Worm (Caenorhabditis elegans) whole organism, mixed stage, embryonic: ENCODE data around the gene otpl-8.

Experiments used
- M03D4.4 ChIP-seq: sonication (generic microtip); optimal IDR thresholded peaks from 2 replicates; lab custom pipeline; 2017; ENCODE audit warnings: mild to moderate bottlenecking, missing genetic modification characterization, missing compliant biosample characterization
- bed-3 ChIP-seq: fragments of 200-800 bp; sonication (Bioruptor generic); optimal IDR thresholded peaks from 3 replicates; lab custom pipeline; 2018; ENCODE audit warnings: mild to moderate bottlenecking, missing genetic modification characterization, moderate library complexity, missing compliant biosample characterization
- blmp-1 ChIP-seq: fragments of 150-350 bp; optimal IDR thresholded peaks from 2 replicates; lab custom pipeline; 2014; ENCODE audit warnings: missing biosample characterization, missing genetic modification characterization
- ceh-39 ChIP-seq: fragments of 150-350 bp; optimal IDR thresholded peaks from 2 replicates; lab custom pipeline; 2014; ENCODE audit warnings: missing biosample characterization, missing genetic modification characterization
- ceh-43 ChIP-seq: fragments of 200-800 bp; sonication (Bioruptor generic); optimal IDR thresholded peaks from 2 replicates; lab custom pipeline; 2018; ENCODE audit warnings: mild to moderate bottlenecking, missing genetic modification characterization, moderate library complexity, missing compliant biosample characterization
- ces-1 ChIP-seq: fragments of 150-350 bp; optimal IDR thresholded peaks from 2 replicates; lab custom pipeline; 2014; ENCODE audit warnings: missing biosample characterization, missing genetic modification reagents, missing genetic modification characterization
- drap-1 ChIP-seq: fragments of 200-800 bp; sonication (Bioruptor generic); optimal IDR thresholded peaks from 3 replicates; lab custom pipeline; 2018; ENCODE audit warnings: mild to moderate bottlenecking, missing genetic modification characterization, missing compliant biosample characterization
- elt-1 ChIP-seq: sonication (generic microtip); optimal IDR thresholded peaks from 2 replicates; lab custom pipeline; 2017; ENCODE audit warnings: missing genetic modification characterization, mild to moderate bottlenecking, missing compliant biosample characterization, antibody characterized with exemption, moderate library complexity, borderline replicate concordance; ENCODE audit not compliant: insufficient read depth
- elt-3 ChIP-seq: fragments of 150-350 bp; optimal IDR thresholded peaks from 2 replicates; lab custom pipeline; 2014; ENCODE audit warnings: missing biosample characterization, missing genetic modification characterization
- flh-1 ChIP-seq: fragments of 200-800 bp; sonication (Bioruptor generic); optimal IDR thresholded peaks from 2 replicates; lab custom pipeline; 2018; ENCODE audit warnings: mild to moderate bottlenecking, missing genetic modification characterization, moderate library complexity, missing compliant biosample characterization
- ham-2 ChIP-seq: fragments of 200-800 bp; sonication (Bioruptor generic); optimal IDR thresholded peaks from 2 replicates; lab custom pipeline; 2018; ENCODE audit warnings: mild to moderate bottlenecking, missing genetic modification characterization, missing compliant biosample characterization
- hlh-1 ChIP-seq: fragments of 150-350 bp; optimal IDR thresholded peaks from 2 replicates; lab custom pipeline; 2014; ENCODE audit warnings: missing biosample characterization, missing genetic modification reagents, missing genetic modification characterization
- lin-13 ChIP-seq: fragments of 150-350 bp; optimal IDR thresholded peaks from 2 replicates; lab custom pipeline; 2014; ENCODE audit warnings: missing biosample characterization, missing genetic modification characterization
- lin-32 ChIP-seq: fragments of 200-800 bp; sonication (Bioruptor generic); optimal IDR thresholded peaks from 2 replicates; lab custom pipeline; 2018; ENCODE audit warnings: mild to moderate bottlenecking, missing genetic modification characterization, missing compliant biosample characterization
- lsy-2 ChIP-seq: fragments of 150-350 bp; optimal IDR thresholded peaks from 2 replicates; lab custom pipeline; 2014; ENCODE audit warnings: missing biosample characterization, missing genetic modification characterization
- mab-5 ChIP-seq: fragments of 150-350 bp; optimal IDR thresholded peaks from 2 replicates; lab custom pipeline; 2014; ENCODE audit warnings: missing biosample characterization, missing genetic modification characterization
- mep-1 ChIP-seq: fragments of 150-350 bp; optimal IDR thresholded peaks from 2 replicates; lab custom pipeline; 2017; ENCODE audit warnings: missing biosample characterization, missing genetic modification reagents, missing genetic modification characterization, inconsistent platforms
- mls-2 ChIP-seq: sonication (generic microtip); optimal IDR thresholded peaks from 2 replicates; lab custom pipeline; 2016; ENCODE audit warnings: mild to moderate bottlenecking, missing genetic modification characterization, moderate library complexity, missing compliant biosample characterization
- nhr-12 ChIP-seq: fragments of 150-350 bp; optimal IDR thresholded peaks from 2 replicates; lab custom pipeline; 2014; ENCODE audit warnings: missing biosample characterization, missing genetic modification characterization
- nhr-2 ChIP-seq: fragments of 150-350 bp; optimal IDR thresholded peaks from 2 replicates; lab custom pipeline; 2014; ENCODE audit warnings: missing biosample characterization, missing genetic modification characterization
- nhr-76 ChIP-seq: sonication (generic microtip); optimal IDR thresholded peaks from 2 replicates; lab custom pipeline; 2017; ENCODE audit warnings: missing biosample characterization, missing genetic modification characterization
- pha-4 ChIP-seq: fragments of 150-350 bp; optimal IDR thresholded peaks from 2 replicates; lab custom pipeline; 2018; ENCODE audit warnings: missing biosample characterization, missing genetic modification reagents, missing genetic modification characterization
- sem-2 ChIP-seq: fragments of 200-800 bp; sonication (Bioruptor generic); optimal IDR thresholded peaks from 2 replicates; lab custom pipeline; 2018; ENCODE audit warnings: mild to moderate bottlenecking, missing genetic modification characterization, missing compliant biosample characterization
- sptf-1 ChIP-seq: sonication (generic microtip); optimal IDR thresholded peaks from 2 replicates; lab custom pipeline; 2017; ENCODE audit warnings: mild to moderate bottlenecking, missing genetic modification characterization, moderate library complexity, missing compliant biosample characterization
- tbx-8 ChIP-seq: fragments of 200-800 bp; sonication (Bioruptor generic); optimal IDR thresholded peaks from 2 replicates; lab custom pipeline; 2018; ENCODE audit warnings: mild to moderate bottlenecking, missing genetic modification characterization, moderate library complexity, missing compliant biosample characterization
- unc-120 ChIP-seq: sonication (generic microtip); optimal IDR thresholded peaks from 2 replicates; lab custom pipeline; 2017; ENCODE audit warnings: missing genetic modification characterization, missing compliant biosample characterization; ENCODE audit not compliant: poor library complexity, severe bottlenecking
- unc-39 ChIP-seq: fragments of 150-350 bp; optimal IDR thresholded peaks from 2 replicates; lab custom pipeline; 2014; ENCODE audit warnings: missing biosample characterization, missing genetic modification characterization
- unc-62 ChIP-seq: fragments of 150-350 bp; optimal IDR thresholded peaks from 2 replicates; lab custom pipeline; 2014; ENCODE audit warnings: missing biosample characterization, missing genetic modification reagents, missing genetic modification characterization
- zip-8 ChIP-seq: fragments of 150-350 bp; optimal IDR thresholded peaks from 2 replicates; lab custom pipeline; 2014; ENCODE audit warnings: missing biosample characterization, missing genetic modification characterization
- ztf-11 ChIP-seq: fragments of 150-350 bp; optimal IDR thresholded peaks from 2 replicates; lab custom pipeline; 2014; ENCODE audit warnings: missing biosample characterization, missing genetic modification characterization

The otpl-8 gene

ce11 chrX:12270841-12271240, at the start of gene otpl-8:
TSS of gene otpl-8 (minus strand) at chrX:12270941.
- TF ChIP-seq ceh-43 (GFP tag; lab: Kevin White, UChicago) (no peak), M03D4.4 (tag; lab: Kevin White, UChicago) (no peak), mep-1 (no peak), nhr-2 (tag; lab: Kevin White, UChicago) (no peak), lin-13 (tag; lab: Kevin White, UChicago) (no peak), elt-3 (tag; lab: Kevin White, UChicago) (no peak), pha-4 (no peak), nhr-12 (tag; lab: Kevin White, UChicago) (no peak), flh-1 (GFP tag; lab: Kevin White, UChicago) (no peak), bed-3 (no peak)
- TF ChIP-seq, all 35 proteins: peak for 0

ce11 chrX:12317560-12317959, 46.8 kb upstream of the otpl-8 start:
- TF ChIP-seq blmp-1 (tag; lab: Kevin White, UChicago): no peak
- TF ChIP-seq lsy-2 (tag; lab: Kevin White, UChicago): no peak
- no peak for TF ChIP-seq M03D4.4 (tag; lab: Kevin White, UChicago)
- TF ChIP-seq mep-1: no peak
- TF ChIP-seq ces-1: no peak
- no peak for TF ChIP-seq drap-1 (GFP tag; lab: Kevin White, UChicago)
- TF ChIP-seq unc-62: no peak
- TF ChIP-seq unc-120 (tag; lab: Kevin White, UChicago): no peak
- TF ChIP-seq unc-39 (tag; lab: Kevin White, UChicago): no peak
- TF ChIP-seq sem-2 (GFP tag; lab: Kevin White, UChicago): no peak
- TF ChIP-seq pha-4: no peak
- no peak for TF ChIP-seq ceh-43 (GFP tag; lab: Kevin White, UChicago)

ce11 chrX:12315268-12315667, 44.5 kb upstream of the otpl-8 start, which contains the start of gene xtr-2:
TSS of gene xtr-2 (plus strand) at chrX:12315568.
- no peak for TF ChIP-seq zip-8 (tag; lab: Kevin White, UChicago)
- TF ChIP-seq elt-3 (tag; lab: Kevin White, UChicago): no peak
- no peak for TF ChIP-seq blmp-1 (tag; lab: Kevin White, UChicago)
- TF ChIP-seq flh-1 (GFP tag; lab: Kevin White, UChicago): no peak
- TF ChIP-seq ham-2 (GFP tag; lab: Kevin White, UChicago): no peak
- no peak for TF ChIP-seq drap-1 (GFP tag; lab: Kevin White, UChicago)
- no peak for TF ChIP-seq elt-1 (tag; lab: Kevin White, UChicago)
- TF ChIP-seq nhr-76 (tag; lab: Kevin White, UChicago): no peak
- TF ChIP-seq ceh-43 (GFP tag; lab: Kevin White, UChicago): no peak
- TF ChIP-seq lin-13 (tag; lab: Kevin White, UChicago): no peak
- TF ChIP-seq bed-3: no peak

ce11 chrX:12314395-12314794, 43.7 kb upstream of the otpl-8 start:
- TF ChIP-seq lin-13 (tag; lab: Kevin White, UChicago): no peak
- TF ChIP-seq elt-1 (tag; lab: Kevin White, UChicago): no peak
- TF ChIP-seq unc-39 (tag; lab: Kevin White, UChicago): no peak
- no peak for TF ChIP-seq tbx-8 (GFP tag; lab: Kevin White, UChicago)
- TF ChIP-seq ztf-11 (tag; lab: Kevin White, UChicago): no peak
- no peak for TF ChIP-seq mab-5 (tag; lab: Kevin White, UChicago)
- TF ChIP-seq unc-120 (tag; lab: Kevin White, UChicago): no peak
- no peak for TF ChIP-seq hlh-1 (tag; lab: Kevin White, UChicago)
- no peak for TF ChIP-seq nhr-12 (tag; lab: Kevin White, UChicago)
- TF ChIP-seq, all 35 proteins: peak for 0

ce11 chrX:12313779-12314178, 43.0 kb upstream of the otpl-8 start:
- no peak for TF ChIP-seq ceh-43 (GFP tag; lab: Kevin White, UChicago)
- TF ChIP-seq nhr-76 (tag; lab: Kevin White, UChicago): no peak
- no peak for TF ChIP-seq elt-3 (tag; lab: Kevin White, UChicago)
- TF ChIP-seq mls-2 (tag; lab: Kevin White, UChicago): no peak
- TF ChIP-seq tbx-8 (GFP tag; lab: Kevin White, UChicago): no peak
- TF ChIP-seq sem-2 (GFP tag; lab: Kevin White, UChicago): no peak
- TF ChIP-seq sptf-1: no peak
- no peak for TF ChIP-seq ceh-39 (tag; lab: Kevin White, UChicago)
- TF ChIP-seq blmp-1 (tag; lab: Kevin White, UChicago): no peak
- no peak for TF ChIP-seq drap-1 (GFP tag; lab: Kevin White, UChicago)
- no peak for TF ChIP-seq ces-1
- TF ChIP-seq lin-32 (GFP tag; lab: Kevin White, UChicago): no peak
